Fruit fly (Drosophila melanogaster) Kc167 (cell line): ENCODE data around the gene Mical.

Experiments used
- Sin3A ChIP-seq: fragments of >200 bp; optimal IDR thresholded peaks from 2 replicates; lab custom pipeline; 2018; ENCODE audit warnings: missing external identifiers
- h ChIP-seq: fragments of >200 bp; optimal IDR thresholded peaks from 3 replicates; lab custom pipeline; 2018; ENCODE audit warnings: missing external identifiers
- ttk ChIP-seq: sonication (Bioruptor generic); optimal IDR thresholded peaks from 2 replicates; lab custom pipeline; 2017; ENCODE audit warnings: missing external identifiers

DNA sequence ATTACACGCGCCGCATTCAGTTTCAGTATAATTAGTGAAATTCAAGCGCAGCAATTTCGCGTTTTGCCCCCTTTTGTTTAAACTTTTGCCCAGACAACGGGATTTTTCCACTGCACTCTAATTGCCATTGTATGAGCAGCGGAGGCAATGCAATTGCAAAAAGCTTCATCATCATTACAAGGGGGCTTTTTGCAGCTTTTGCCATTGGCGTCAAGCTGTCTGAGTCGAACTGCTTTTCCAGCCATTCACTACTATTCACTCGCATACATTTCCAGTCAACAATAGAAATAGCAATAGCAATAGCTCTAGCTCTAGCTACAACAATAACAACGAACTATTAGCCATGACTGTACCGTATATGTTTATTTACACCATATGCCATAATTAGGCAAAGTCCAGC lies 85.5 kb downstream of the Mical start:
- TF ChIP-seq h (no peak), Sin3A (lab: Kevin White, UChicago) (no peak), ttk (lab: Kevin White, UChicago) (no peak)
